Worm (Caenorhabditis elegans) whole organism, L3 larva: ENCODE data around the gene nhx-3.

Experiments used
- R02D3.7 ChIP-seq: fragments of 150-350 bp; optimal IDR thresholded peaks from 2 replicates; lab custom pipeline; 2014; ENCODE audit warnings: missing biosample characterization, missing genetic modification characterization
- aly-2 ChIP-seq: fragments of 150-350 bp; optimal IDR thresholded peaks from 2 replicates; lab custom pipeline; 2014; ENCODE audit warnings: missing biosample characterization, missing genetic modification characterization
- ama-1 ChIP-seq: fragments of 150-350 bp; optimal IDR thresholded peaks from 2 replicates; lab custom pipeline; 2018
- ceh-28 ChIP-seq: fragments of 150-350 bp; optimal IDR thresholded peaks from 2 replicates; lab custom pipeline; 2014; ENCODE audit warnings: missing biosample characterization, missing genetic modification reagents, missing genetic modification characterization
- ceh-82 ChIP-seq: fragments of 150-350 bp; optimal IDR thresholded peaks from 2 replicates; lab custom pipeline; 2014; ENCODE audit warnings: missing biosample characterization, missing genetic modification characterization
- ceh-9 ChIP-seq: sonication (generic microtip); optimal IDR thresholded peaks from 2 replicates; lab custom pipeline; 2018; ENCODE audit warnings: missing biosample characterization, missing genetic modification characterization
- daf-12 ChIP-seq: fragments of 150-350 bp; optimal IDR thresholded peaks from 2 replicates; lab custom pipeline; 2014; ENCODE audit warnings: missing biosample characterization, missing genetic modification reagents, missing genetic modification characterization
- egl-27 ChIP-seq: sonication (generic microtip); optimal IDR thresholded peaks from 4 replicates; lab custom pipeline; 2017; ENCODE audit warnings: missing biosample characterization, missing genetic modification reagents, missing genetic modification characterization
- egl-5 ChIP-seq: fragments of 150-350 bp; optimal IDR thresholded peaks from 2 replicates; lab custom pipeline; 2017; ENCODE audit warnings: missing biosample characterization, missing genetic modification reagents, missing genetic modification characterization, inconsistent platforms
- elt-1 ChIP-seq: fragments of 150-350 bp; optimal IDR thresholded peaks from 2 replicates; lab custom pipeline; 2014; ENCODE audit warnings: missing biosample characterization, missing genetic modification characterization
- elt-2 ChIP-seq: sonication (generic microtip); optimal IDR thresholded peaks from 2 replicates; lab custom pipeline; 2016; ENCODE audit warnings: missing genetic modification reagents, mild to moderate bottlenecking, missing genetic modification characterization, missing compliant biosample characterization
- elt-3 ChIP-seq, 3 experiments: fragments of 150-350 bp in 1 of 3; sonication (generic microtip) in 2 of 3; optimal IDR thresholded peaks; 2 replicates in 2 of 3; 4 replicates in 1 of 3; lab custom pipeline; 2014 to 2017; ENCODE audit warnings: missing biosample characterization in 3 of 3, missing genetic modification characterization in 3 of 3
- eor-1 ChIP-seq, 2 experiments: fragments of 150-350 bp; optimal IDR thresholded peaks; 2 replicates each; lab custom pipeline; 2014 to 2018; ENCODE audit warnings: missing biosample characterization in 2 of 2, missing genetic modification characterization in 2 of 2
- fkh-2 ChIP-seq: fragments of 150-350 bp; optimal IDR thresholded peaks from 2 replicates; lab custom pipeline; 2014; ENCODE audit warnings: missing biosample characterization, missing genetic modification reagents, missing genetic modification characterization
- fos-1 ChIP-seq: fragments of 150-350 bp; optimal IDR thresholded peaks from 2 replicates; lab custom pipeline; 2014; ENCODE audit warnings: missing biosample characterization, missing genetic modification characterization
- hmg-11 ChIP-seq: sonication (generic microtip); optimal IDR thresholded peaks from 2 replicates; lab custom pipeline; 2016; ENCODE audit warnings: missing genetic modification characterization, missing compliant biosample characterization
- jun-1 ChIP-seq: fragments of 150-350 bp; optimal IDR thresholded peaks from 2 replicates; lab custom pipeline; 2014; ENCODE audit warnings: missing biosample characterization, missing genetic modification reagents, missing genetic modification characterization
- lin-15B ChIP-seq: fragments of 150-350 bp; optimal IDR thresholded peaks from 2 replicates; lab custom pipeline; 2014; ENCODE audit warnings: missing biosample characterization, missing genetic modification characterization
- lsy-12 ChIP-seq: sonication (generic microtip); optimal IDR thresholded peaks from 2 replicates; lab custom pipeline; 2016; ENCODE audit warnings: mild to moderate bottlenecking, missing genetic modification characterization, missing compliant biosample characterization
- mdl-1 ChIP-seq: fragments of 150-350 bp; optimal IDR thresholded peaks from 2 replicates; lab custom pipeline; 2014; ENCODE audit warnings: missing biosample characterization, missing genetic modification characterization
- mml-1 ChIP-seq: fragments of 150-350 bp; sonication (generic microtip); optimal IDR thresholded peaks from 3 replicates; lab custom pipeline; 2014; ENCODE audit warnings: missing biosample characterization, missing genetic modification characterization
- nfya-1 ChIP-seq: sonication (generic microtip); optimal IDR thresholded peaks from 2 replicates; lab custom pipeline; 2017; ENCODE audit warnings: missing genetic modification characterization, mild to moderate bottlenecking, missing compliant biosample characterization, antibody characterized with exemption, moderate library complexity; ENCODE audit not compliant: insufficient read depth
- nhr-12 ChIP-seq: fragments of 150-350 bp; optimal IDR thresholded peaks from 2 replicates; lab custom pipeline; 2014; ENCODE audit warnings: missing biosample characterization, missing genetic modification characterization
- nhr-23 ChIP-seq: fragments of 150-350 bp; optimal IDR thresholded peaks from 2 replicates; lab custom pipeline; 2014; ENCODE audit warnings: missing biosample characterization, missing genetic modification reagents, missing genetic modification characterization
- nhr-237 ChIP-seq: fragments of 150-350 bp; optimal IDR thresholded peaks from 2 replicates; lab custom pipeline; 2014; ENCODE audit warnings: missing biosample characterization, missing genetic modification characterization
- nhr-28 ChIP-seq: fragments of 150-350 bp; optimal IDR thresholded peaks from 2 replicates; lab custom pipeline; 2014; ENCODE audit warnings: missing biosample characterization, missing genetic modification characterization
- nhr-43 ChIP-seq: sonication (generic microtip); optimal IDR thresholded peaks from 2 replicates; lab custom pipeline; 2016; ENCODE audit warnings: mild to moderate bottlenecking, missing genetic modification characterization, missing compliant biosample characterization; ENCODE audit not compliant: poor library complexity, severe bottlenecking
- nhr-67 ChIP-seq: fragments of 150-350 bp; optimal IDR thresholded peaks from 2 replicates; lab custom pipeline; 2014; ENCODE audit warnings: missing biosample characterization, missing genetic modification characterization
- nhr-76 ChIP-seq: fragments of 150-350 bp; sonication (generic microtip); optimal IDR thresholded peaks from 5 replicates; lab custom pipeline; 2014; ENCODE audit warnings: missing biosample characterization, missing genetic modification characterization
- nhr-77 ChIP-seq: fragments of 150-350 bp; optimal IDR thresholded peaks from 2 replicates; lab custom pipeline; 2014; ENCODE audit warnings: missing biosample characterization, missing genetic modification characterization
- pqm-1 ChIP-seq: fragments of 150-350 bp; optimal IDR thresholded peaks from 2 replicates; lab custom pipeline; 2017; ENCODE audit warnings: missing biosample characterization, missing genetic modification characterization, inconsistent platforms
- sea-2 ChIP-seq: fragments of 150-350 bp; sonication (generic microtip); optimal IDR thresholded peaks from 4 replicates; lab custom pipeline; 2014; ENCODE audit warnings: missing biosample characterization, missing genetic modification reagents, missing genetic modification characterization
- skn-1 ChIP-seq: fragments of 150-350 bp; optimal IDR thresholded peaks from 2 replicates; lab custom pipeline; 2014; ENCODE audit warnings: missing biosample characterization, missing genetic modification characterization
- snpc-4 ChIP-seq: fragments of 150-350 bp; optimal IDR thresholded peaks from 2 replicates; lab custom pipeline; 2014; ENCODE audit warnings: missing biosample characterization, missing genetic modification characterization
- tbx-2 ChIP-seq: sonication (generic microtip); optimal IDR thresholded peaks from 2 replicates; lab custom pipeline; 2016; ENCODE audit warnings: mild to moderate bottlenecking, missing genetic modification characterization, missing compliant biosample characterization
- unc-39 ChIP-seq: sonication (generic microtip); optimal IDR thresholded peaks from 4 replicates; lab custom pipeline; 2017; ENCODE audit warnings: missing biosample characterization, missing genetic modification characterization
- unc-62 ChIP-seq: fragments of 150-350 bp; sonication (generic microtip); optimal IDR thresholded peaks from 4 replicates; lab custom pipeline; 2014; ENCODE audit warnings: missing biosample characterization, missing genetic modification reagents, missing genetic modification characterization
- zag-1 ChIP-seq: fragments of 150-350 bp; optimal IDR thresholded peaks from 2 replicates; lab custom pipeline; 2014; ENCODE audit warnings: missing biosample characterization, missing genetic modification characterization
- ztf-4 ChIP-seq: fragments of 150-350 bp; optimal IDR thresholded peaks from 2 replicates; lab custom pipeline; 2014; ENCODE audit warnings: missing biosample characterization, missing genetic modification characterization

Gene nhx-3

DNA sequence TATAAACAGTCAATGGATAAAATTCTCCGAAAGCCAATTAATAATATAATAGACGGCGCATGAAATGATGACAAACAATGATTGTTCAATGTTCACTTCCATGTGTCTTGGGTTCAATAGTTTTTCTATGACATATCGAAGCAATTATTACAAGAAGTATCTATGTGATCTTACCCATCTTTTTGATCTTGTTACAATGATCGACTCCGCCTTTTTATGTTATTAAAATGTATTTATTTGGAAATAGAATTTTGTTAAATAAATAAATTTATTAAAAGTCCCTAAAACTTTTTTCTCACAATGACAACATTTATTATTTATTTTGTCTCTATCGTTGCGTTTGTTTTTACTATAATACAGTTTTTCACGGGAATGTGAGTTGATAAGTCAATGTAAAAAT is 15.5 kb downstream of the nhx-3 start, which contains the start of gene swt-2:
Gene swt-2, plus strand, starts transcription at position 301 of the 400 bp plus-strand sequence.
- TF ChIP-seq egl-5 (tag; lab: Kevin White, UChicago) (no peak), eor-1 (tag; optimal IDR thresholded peaks at IDR 0.05; lab: Kevin White, UChicago) (no peak), ceh-82 (tag; lab: Kevin White, UChicago) (no peak), pqm-1 (tag; lab: Kevin White, UChicago) (no peak), ceh-9 (tag; lab: Kevin White, UChicago) (no peak), nhr-77 (no peak), skn-1 (tag; lab: Kevin White, UChicago) (no peak), tbx-2 (no peak), nhr-12 (no peak), nhr-23 (tag; lab: Kevin White, UChicago) (no peak), daf-12 (tag; lab: Kevin White, UChicago) (no peak), ama-1 (lab: Kevin White, UChicago) (no peak), ceh-28 (tag; lab: Kevin White, UChicago) (no peak), mdl-1 (tag; lab: Kevin White, UChicago) (no peak), elt-1 (tag; lab: Kevin White, UChicago) (no peak)
- TF ChIP-seq, all 47 proteins: peak for 0

DNA sequence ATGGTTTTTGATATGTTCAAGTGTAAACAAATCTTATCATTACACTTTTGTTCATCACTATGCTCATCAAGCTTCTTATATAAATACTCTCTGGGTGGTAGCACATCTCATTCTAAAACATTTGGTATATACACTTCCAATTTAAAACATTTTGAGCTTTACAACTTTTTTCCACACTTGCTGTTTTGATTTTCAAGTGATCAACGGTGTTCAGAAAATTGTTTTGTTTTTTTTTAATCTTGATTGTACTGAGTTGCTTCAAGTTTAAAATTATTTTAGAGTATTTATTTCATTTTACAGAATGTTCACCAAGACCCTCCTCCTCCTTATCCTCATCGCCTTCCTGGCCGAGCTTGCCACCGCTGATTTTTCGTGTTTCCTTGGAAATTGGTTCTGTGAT is 16.5 kb downstream of the nhx-3 start, which contains the start of gene C54F6.5:
Gene C54F6.5, plus strand, starts transcription at position 301 of the 400 bp plus-strand sequence.
- TF ChIP-seq unc-39 (no peak), nhr-76 (tag; lab: Kevin White, UChicago) (no peak), nhr-28 (no peak), snpc-4 (no peak), tbx-2 (no peak), mdl-1 (tag; lab: Kevin White, UChicago) (no peak)
- TF ChIP-seq, all 47 proteins: peak for 0

DNA sequence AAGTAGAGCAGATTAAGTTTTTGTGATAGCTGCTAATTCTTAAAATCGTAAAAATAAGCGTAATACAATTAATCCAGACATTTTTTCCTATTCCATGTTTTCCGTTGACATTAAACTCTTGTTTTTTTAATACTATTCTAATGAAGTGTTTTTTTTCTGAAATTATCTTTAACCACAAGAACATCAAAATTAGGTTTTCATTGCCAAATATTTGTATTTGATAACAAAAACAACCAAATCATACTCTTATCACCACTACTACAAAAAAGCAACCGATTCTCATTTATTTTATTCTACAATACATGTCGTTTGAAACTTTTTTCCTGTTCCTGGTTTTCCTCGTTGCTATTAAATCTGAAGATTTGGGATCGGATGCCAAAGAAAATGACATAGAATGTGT is 18.2 kb downstream of the nhx-3 start, which contains the start of gene C54F6.17:
Gene C54F6.17, plus strand, starts transcription at position 301 of the 400 bp plus-strand sequence.
- TF ChIP-seq nfya-1 (tag; lab: Kevin White, UChicago): no peak
- TF ChIP-seq nhr-12: no peak
- no peak for TF ChIP-seq hmg-11 (tag; lab: Kevin White, UChicago)
- TF ChIP-seq unc-62 (GFP tag; lab: Kevin White, UChicago): no peak
- TF ChIP-seq, all 47 proteins: peak for 0

DNA sequence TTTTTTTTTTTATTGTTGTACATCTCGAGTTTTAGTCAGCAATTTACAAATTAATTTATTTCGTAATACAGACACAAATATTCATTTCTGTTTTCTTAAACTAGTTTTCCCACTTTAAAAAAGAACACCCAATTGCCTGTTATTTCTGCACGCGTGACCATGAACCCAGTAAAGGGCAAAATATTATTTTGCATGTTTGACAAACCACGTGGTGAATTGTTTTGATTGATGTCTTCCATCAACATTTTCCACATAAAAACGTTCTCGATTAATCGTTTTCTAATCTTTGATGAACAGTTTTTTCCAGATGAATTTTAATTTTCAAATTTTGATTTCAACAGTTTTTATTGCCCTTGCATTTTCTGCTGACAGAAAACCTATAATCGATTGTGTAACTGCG is 19.6 kb downstream of the nhx-3 start, which contains the start of gene C54F6.18:
Gene C54F6.18, plus strand, starts transcription at position 301 of the 400 bp plus-strand sequence.
- TF ChIP-seq hmg-11 (tag; lab: Kevin White, UChicago): no peak
- TF ChIP-seq egl-27 (tag; lab: Kevin White, UChicago): no peak
- no peak for TF ChIP-seq nhr-28
- no peak for TF ChIP-seq unc-39
- TF ChIP-seq ceh-28 (tag; lab: Kevin White, UChicago): no peak
- TF ChIP-seq snpc-4: no peak
- TF ChIP-seq lin-15B (tag; lab: Kevin White, UChicago): no peak
- no peak for TF ChIP-seq mdl-1 (tag; lab: Kevin White, UChicago)
- no peak for TF ChIP-seq ztf-4
- no peak for TF ChIP-seq zag-1
- TF ChIP-seq eor-1 (tag; optimal IDR thresholded peaks at IDR 0.05; lab: Kevin White, UChicago): no peak
- TF ChIP-seq unc-62 (GFP tag; lab: Kevin White, UChicago): no peak
- TF ChIP-seq nhr-67: no peak
- no peak for TF ChIP-seq fos-1 (tag; lab: Kevin White, UChicago)
- no peak for TF ChIP-seq R02D3.7
- TF ChIP-seq aly-2 (tag; lab: Kevin White, UChicago): no peak
- no peak for TF ChIP-seq elt-2 (tag; lab: Kevin White, UChicago)
- TF ChIP-seq nhr-43 (tag; lab: Kevin White, UChicago): no peak
- no peak for TF ChIP-seq jun-1 (tag; lab: Kevin White, UChicago)

DNA sequence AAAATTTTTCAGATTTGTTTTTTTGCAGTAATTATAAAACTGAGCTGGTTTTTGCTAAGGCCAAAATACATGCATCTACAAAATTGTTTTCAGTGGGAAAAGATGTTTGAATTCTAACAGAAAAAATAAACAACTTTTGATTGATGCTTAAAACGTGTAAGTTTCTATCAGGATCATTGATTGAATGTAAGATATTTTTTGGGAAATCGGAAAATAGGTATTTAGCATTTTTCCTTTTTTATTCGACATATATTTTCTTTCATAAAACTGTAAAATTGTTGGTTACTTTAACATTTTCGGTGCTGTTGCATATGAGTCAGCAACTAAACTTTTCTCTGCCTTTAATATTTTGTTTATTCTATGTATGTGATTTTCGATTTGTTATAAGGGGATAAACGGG is 20.9 kb downstream of the nhx-3 start, which contains the start of gene C54F6.20:
Gene C54F6.20, plus strand, starts transcription at position 301 of the 400 bp plus-strand sequence.
- no peak for TF ChIP-seq lsy-12 (tag; lab: Kevin White, UChicago)
- TF ChIP-seq elt-3 (tag; optimal IDR thresholded peaks at IDR 0.05; lab: Kevin White, UChicago): no peak
- TF ChIP-seq jun-1 (tag; lab: Kevin White, UChicago): no peak
- no peak for TF ChIP-seq nhr-76 (tag; lab: Kevin White, UChicago)
- TF ChIP-seq lin-15B (tag; lab: Kevin White, UChicago): no peak
- TF ChIP-seq ceh-28 (tag; lab: Kevin White, UChicago): no peak
- no peak for TF ChIP-seq elt-2 (tag; lab: Kevin White, UChicago)
- TF ChIP-seq sea-2 (GFP tag; lab: Kevin White, UChicago): no peak
- TF ChIP-seq nhr-237 (tag; lab: Kevin White, UChicago): no peak
- TF ChIP-seq nfya-1 (tag; lab: Kevin White, UChicago): no peak
- no peak for TF ChIP-seq nhr-43 (tag; lab: Kevin White, UChicago)
- no peak for TF ChIP-seq mml-1 (tag; lab: Kevin White, UChicago)
- no peak for TF ChIP-seq daf-12 (tag; lab: Kevin White, UChicago)
- TF ChIP-seq eor-1 (tag; optimal IDR thresholded peaks at IDR 0.05; lab: Kevin White, UChicago): no peak
- no peak for TF ChIP-seq zag-1
- no peak for TF ChIP-seq fkh-2 (tag; lab: Kevin White, UChicago)
- TF ChIP-seq mdl-1 (tag; lab: Kevin White, UChicago): no peak
